Fruit fly (Drosophila melanogaster) whole organism, embryonic: ENCODE measurements around the gene gammaCOP.

Experiments used
- Blimp-1 ChIP-seq: fragments of 200-800 bp; sonication (Bioruptor generic); optimal IDR thresholded peaks from 3 replicates; lab custom pipeline; 2018; ENCODE audit warnings: missing biosample characterization, missing genetic modification characterization, mild to moderate bottlenecking, moderate library complexity, missing genetic modification reagents
- BtbVII ChIP-seq: fragments of 200-800 bp; sonication (Bioruptor generic); optimal IDR thresholded peaks from 3 replicates; lab custom pipeline; 2017; ENCODE audit warnings: missing biosample characterization, mild to moderate bottlenecking, missing genetic modification characterization
- C15 ChIP-seq: fragments of 200-800 bp; sonication (Bioruptor generic); IDR thresholded peaks from 3 replicates; pipeline ENCODE4 v1.3.6; 2022; ENCODE audit warnings: missing biosample characterization, missing genetic modification characterization
- CG11085 ChIP-seq: fragments of 200-800 bp; sonication (Bioruptor generic); IDR thresholded peaks from 2 replicates; pipeline ENCODE4 v1.3.6; 2022; ENCODE audit warnings: missing biosample characterization, missing genetic modification characterization
- CG11695 ChIP-seq: fragments of 200-800 bp; sonication (Bioruptor generic); IDR thresholded peaks from 3 replicates; pipeline ENCODE4 v1.3.6; 2022; ENCODE audit warnings: missing biosample characterization, missing genetic modification characterization
- CG11696 ChIP-seq: fragments of 200-800 bp; sonication (Bioruptor generic); IDR thresholded peaks from 2 replicates; pipeline ENCODE4 v1.3.6; 2022; ENCODE audit warnings: missing biosample characterization, missing genetic modification characterization
- CG15011 ChIP-seq: fragments of 200-800 bp; sonication (Bioruptor generic); optimal IDR thresholded peaks from 3 replicates; lab custom pipeline; 2018; ENCODE audit warnings: missing biosample characterization, mild to moderate bottlenecking, missing genetic modification characterization
- CG15269 ChIP-seq: fragments of 200-800 bp; sonication (Bioruptor generic); optimal IDR thresholded peaks from 2 replicates; lab custom pipeline; 2018; ENCODE audit warnings: missing biosample characterization, mild to moderate bottlenecking, missing genetic modification characterization, moderate library complexity
- CG15479 ChIP-seq: fragments of 200-800 bp; sonication (Bioruptor generic); optimal IDR thresholded peaks from 3 replicates; lab custom pipeline; 2019; ENCODE audit warnings: missing biosample characterization, mild to moderate bottlenecking, missing genetic modification characterization, moderate library complexity
- CG15601 ChIP-seq: fragments of 200-800 bp; sonication (Bioruptor generic); optimal IDR thresholded peaks from 3 replicates; lab custom pipeline; 2019; ENCODE audit warnings: missing biosample characterization, mild to moderate bottlenecking, missing genetic modification characterization, moderate library complexity
- CG17361 ChIP-seq: fragments of 200-800 bp; sonication (Bioruptor generic); IDR thresholded peaks from 3 replicates; pipeline ENCODE4 v1.3.6; 2022; ENCODE audit warnings: missing biosample characterization, missing genetic modification characterization
- CG18764 ChIP-seq: fragments of 200-800 bp; sonication (Bioruptor generic); optimal IDR thresholded peaks from 3 replicates; lab custom pipeline; 2016; ENCODE audit warnings: missing biosample characterization, missing genetic modification characterization
- CG2199 ChIP-seq: fragments of 200-800 bp; sonication (Bioruptor generic); IDR thresholded peaks from 3 replicates; pipeline ENCODE4 v1.3.6; 2022; ENCODE audit warnings: missing biosample characterization, missing genetic modification characterization
- CG31365 ChIP-seq: fragments of 200-800 bp; sonication (Bioruptor generic); optimal IDR thresholded peaks from 2 replicates; lab custom pipeline; 2018; ENCODE audit warnings: missing biosample characterization, mild to moderate bottlenecking, missing genetic modification characterization
- CG3407 ChIP-seq: fragments of 200-800 bp; sonication (Bioruptor generic); optimal IDR thresholded peaks from 2 replicates; lab custom pipeline; 2018; ENCODE audit warnings: missing biosample characterization, mild to moderate bottlenecking, missing genetic modification characterization
- CG6791 ChIP-seq: fragments of 200-800 bp; sonication (Bioruptor generic); IDR thresholded peaks from 3 replicates; pipeline ENCODE4 v1.3.6; 2022; ENCODE audit warnings: missing biosample characterization, missing genetic modification characterization; ENCODE audit not compliant: partially characterized antibody
- CG6813 ChIP-seq: fragments of 200-800 bp; sonication (Bioruptor generic); optimal IDR thresholded peaks from 2 replicates; lab custom pipeline; 2017; ENCODE audit warnings: missing biosample characterization, missing genetic modification characterization, mild to moderate bottlenecking, moderate library complexity, missing genetic modification reagents
- CG7372 ChIP-seq: fragments of 200-800 bp; sonication (Bioruptor generic); IDR thresholded peaks from 2 replicates; pipeline ENCODE4 v1.3.6; 2022; ENCODE audit warnings: missing biosample characterization, missing genetic modification characterization
- CG8944 ChIP-seq: fragments of 200-800 bp; sonication (Bioruptor generic); optimal IDR thresholded peaks from 3 replicates; lab custom pipeline; 2016; ENCODE audit warnings: missing biosample characterization, missing genetic modification characterization
- Camta ChIP-seq: fragments of 200-800 bp; sonication (Bioruptor generic); optimal IDR thresholded peaks from 2 replicates; lab custom pipeline; 2016; ENCODE audit warnings: missing biosample characterization, missing genetic modification characterization
- Doc2 ChIP-seq: fragments of 200-800 bp; sonication (Bioruptor generic); IDR thresholded peaks from 2 replicates; pipeline ENCODE4 v1.3.6; 2022; ENCODE audit warnings: missing biosample characterization, missing genetic modification characterization
- Dp ChIP-seq: fragments of 200-800 bp; sonication (Bioruptor generic); optimal IDR thresholded peaks from 2 replicates; lab custom pipeline; 2018; ENCODE audit warnings: missing biosample characterization, mild to moderate bottlenecking, missing genetic modification characterization, moderate library complexity
- HmgZ ChIP-seq: fragments of 200-800 bp; sonication (Bioruptor generic); optimal IDR thresholded peaks from 2 replicates; lab custom pipeline; 2018; ENCODE audit warnings: missing biosample characterization, mild to moderate bottlenecking, missing genetic modification characterization
- Hr78 ChIP-seq, 2 experiments: fragments of 200-800 bp in 1 of 2; fragments of >200 bp in 1 of 2; sonication (Bioruptor generic) in 1 of 2; optimal IDR thresholded peaks; 2 replicates each; lab custom pipeline; 2017 to 2019; ENCODE audit warnings: missing biosample characterization in 2 of 2, missing genetic modification characterization in 2 of 2, mild to moderate bottlenecking in 1 of 2, moderate library complexity in 1 of 2
- Med ChIP-seq: fragments of 200-800 bp; sonication (Bioruptor generic); peaks from one replicate; lab custom pipeline; 2016; ENCODE audit warnings: missing biosample characterization, missing genetic modification characterization, mild to moderate bottlenecking, inconsistent platforms, moderate library complexity
- Pdp1 ChIP-seq, 2 experiments: fragments of 200-800 bp; sonication (Bioruptor generic); optimal IDR thresholded peaks; 3 replicates each; lab custom pipeline; 2016; ENCODE audit warnings: missing biosample characterization in 2 of 2, missing genetic modification characterization in 2 of 2, mild to moderate bottlenecking in 1 of 2, moderate library complexity in 1 of 2
- Trl ChIP-seq, 3 experiments: fragments of >200 bp in 2 of 3; fragments of 200-800 bp in 1 of 3; sonication (Bioruptor generic) in 1 of 3; optimal IDR thresholded peaks; 2 replicates in 1 of 3; 3 replicates in 2 of 3; lab custom pipeline; 2016 to 2017; ENCODE audit warnings: missing biosample characterization in 1 of 3, missing genetic modification characterization in 1 of 3
- ac ChIP-seq: fragments of 200-800 bp; sonication (Bioruptor generic); optimal IDR thresholded peaks from 3 replicates; lab custom pipeline; 2017; ENCODE audit warnings: missing biosample characterization, mild to moderate bottlenecking, missing genetic modification characterization
- chm ChIP-seq: fragments of 200-800 bp; sonication (Bioruptor generic); IDR thresholded peaks from 2 replicates; pipeline ENCODE4 v1.3.6; 2022; ENCODE audit warnings: missing biosample characterization, missing genetic modification characterization
- da ChIP-seq: fragments of 200-800 bp; sonication (Bioruptor generic); optimal IDR thresholded peaks from 2 replicates; lab custom pipeline; 2016; ENCODE audit warnings: missing biosample characterization, missing genetic modification characterization
- dysf ChIP-seq: fragments of 200-800 bp; sonication (Bioruptor generic); IDR thresholded peaks from 3 replicates; pipeline ENCODE4 v1.3.6; 2022; ENCODE audit warnings: missing biosample characterization, missing genetic modification characterization
- exex ChIP-seq: fragments of 200-800 bp; sonication (Bioruptor generic); optimal IDR thresholded peaks from 4 replicates; lab custom pipeline; 2018; ENCODE audit warnings: missing biosample characterization, mild to moderate bottlenecking, missing genetic modification characterization, moderate library complexity
- gfzf ChIP-seq: fragments of 200-800 bp; sonication (Bioruptor generic); optimal IDR thresholded peaks from 2 replicates; lab custom pipeline; 2016; ENCODE audit warnings: missing biosample characterization, mild to moderate bottlenecking, missing genetic modification characterization, moderate library complexity
- grn ChIP-seq: fragments of 200-800 bp; sonication (Bioruptor generic); optimal IDR thresholded peaks from 3 replicates; lab custom pipeline; 2017; ENCODE audit warnings: missing biosample characterization, missing genetic modification characterization
- gsb-n ChIP-seq: fragments of 200-800 bp; sonication (Bioruptor generic); optimal IDR thresholded peaks from 3 replicates; lab custom pipeline; 2018; ENCODE audit warnings: missing biosample characterization, mild to moderate bottlenecking, missing genetic modification characterization
- gt ChIP-seq: fragments of 200-800 bp; sonication (Bioruptor generic); IDR thresholded peaks from 2 replicates; pipeline ENCODE4 v1.3.6; 2022; ENCODE audit warnings: missing biosample characterization, missing genetic modification characterization
- kah ChIP-seq: fragments of 200-800 bp; sonication (Bioruptor generic); optimal IDR thresholded peaks from 2 replicates; lab custom pipeline; 2018; ENCODE audit warnings: missing biosample characterization, mild to moderate bottlenecking, missing genetic modification characterization
- klu ChIP-seq: fragments of 200-800 bp; sonication (Bioruptor generic); IDR thresholded peaks from 2 replicates; pipeline ENCODE4 v1.3.6; 2022; ENCODE audit warnings: missing biosample characterization, missing genetic modification characterization
- lab ChIP-seq: fragments of 200-800 bp; sonication (Bioruptor generic); optimal IDR thresholded peaks from 3 replicates; lab custom pipeline; 2017; ENCODE audit warnings: missing biosample characterization, missing genetic modification characterization, mild to moderate bottlenecking, moderate library complexity, missing genetic modification reagents
- oc ChIP-seq: fragments of 200-800 bp; sonication (Bioruptor generic); optimal IDR thresholded peaks from 2 replicates; lab custom pipeline; 2018; ENCODE audit warnings: missing biosample characterization, mild to moderate bottlenecking, missing genetic modification characterization, moderate library complexity
- otp ChIP-seq: fragments of 200-800 bp; sonication (Bioruptor generic); IDR thresholded peaks from 3 replicates; pipeline ENCODE4, ENCODE4 v1.3.6; 2022; ENCODE audit warnings: missing biosample characterization, missing genetic modification characterization
- pfk ChIP-seq: fragments of 200-800 bp; sonication (Bioruptor generic); optimal IDR thresholded peaks from 2 replicates; lab custom pipeline; 2018; ENCODE audit warnings: missing biosample characterization, mild to moderate bottlenecking, missing genetic modification characterization, moderate library complexity
- pros ChIP-seq: fragments of 200-800 bp; sonication (Bioruptor generic); optimal IDR thresholded peaks from 3 replicates; lab custom pipeline; 2019; ENCODE audit warnings: missing biosample characterization, mild to moderate bottlenecking, missing genetic modification characterization, moderate library complexity
- sd ChIP-seq: fragments of 200-800 bp; sonication (Bioruptor generic); optimal IDR thresholded peaks from 3 replicates; lab custom pipeline; 2018; ENCODE audit warnings: missing biosample characterization, mild to moderate bottlenecking, missing genetic modification characterization, moderate library complexity
- sens ChIP-seq: fragments of 200-800 bp; sonication (Bioruptor generic); peaks from one replicate; lab custom pipeline; 2016; ENCODE audit warnings: missing biosample characterization, missing genetic modification characterization
- sqz ChIP-seq: fragments of 200-800 bp; sonication (Bioruptor generic); optimal IDR thresholded peaks from 3 replicates; lab custom pipeline; 2018; ENCODE audit warnings: missing biosample characterization, mild to moderate bottlenecking, missing genetic modification characterization

gammaCOP gene

DNA sequence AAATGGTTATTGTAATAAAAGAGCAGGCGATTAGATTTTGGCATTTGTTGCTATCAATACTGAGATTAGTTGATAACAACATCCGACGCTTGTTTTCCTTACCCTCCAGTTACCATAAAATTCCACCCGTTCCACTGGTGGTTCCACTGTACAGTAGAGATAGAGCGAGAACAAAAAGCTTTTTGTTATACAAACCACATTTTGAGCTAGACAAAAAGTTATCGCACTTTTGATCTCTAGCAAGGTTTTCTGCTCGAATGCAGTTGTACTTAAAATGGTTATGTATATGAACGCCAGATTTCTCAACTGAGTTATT lies 33.1 kb downstream of the gammaCOP start (continued):
- TF ChIP-seq exex (tag; lab: Kevin White, UChicago) = peak; percentile 8
- peak; percentile 14 for TF ChIP-seq CG15269 (tag; lab: Kevin White, UChicago)
- TF ChIP-seq dysf = 0 out of 3 replicates have a peak, but pooled peaks have one; percentile 13
- no peak for TF ChIP-seq Dp (GFP tag; lab: Kevin White, UChicago)
- TF ChIP-seq Pdp1 (GFP tag; optimal IDR thresholded peaks at IDR 0.05; lab: Kevin White, UChicago) = peak in 1 of 2 experiments; percentile 78
- no peak for TF ChIP-seq CG6813 (GFP tag; lab: Kevin White, UChicago)
- 0 out of 3 replicates have a peak, but pooled peaks have one; percentile 27 for TF ChIP-seq CG2199 (GFP tag; lab: Robert Waterston, UW)
- TF ChIP-seq HmgZ = peak; percentile 12
- TF ChIP-seq CG18764 (GFP tag; lab: Kevin White, UChicago) = no peak
- TF ChIP-seq oc = no peak
- no peak for TF ChIP-seq CG11085 (GFP tag; lab: Robert Waterston, UW)
- no peak for TF ChIP-seq otp
- TF ChIP-seq gsb-n (tag; lab: Kevin White, UChicago) = no peak

DNA sequence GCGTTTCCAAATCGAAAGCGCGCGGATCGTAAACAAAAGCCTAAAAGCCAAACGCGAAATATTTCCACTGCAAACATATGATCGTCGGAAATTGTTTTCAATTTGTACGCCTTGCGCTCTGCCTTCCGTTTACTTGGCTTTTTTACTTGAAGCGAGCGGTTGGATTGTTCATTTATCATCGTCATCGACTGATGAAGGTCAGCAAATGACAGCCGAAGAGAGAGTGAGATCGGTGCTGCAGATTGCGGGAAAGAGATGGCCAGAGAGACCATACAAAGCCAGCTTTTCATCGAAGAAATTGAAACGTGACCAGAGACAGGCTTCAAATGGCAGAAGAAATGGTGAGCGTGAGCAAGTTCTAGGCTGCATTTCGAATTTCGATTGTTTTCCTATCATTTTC lies 33.8 kb downstream of the gammaCOP start:
- TF ChIP-seq da (GFP tag; lab: Kevin White, UChicago) = no peak
- TF ChIP-seq CG15011 (GFP tag; lab: Kevin White, UChicago) = no peak
- TF ChIP-seq Blimp-1 = peak; percentile 58
- no peak for TF ChIP-seq Camta
- TF ChIP-seq Doc2 (GFP tag; lab: Robert Waterston, UW) = no peak
- no peak for TF ChIP-seq CG8944 (GFP tag; lab: Kevin White, UChicago)
- no peak for TF ChIP-seq CG11695
- TF ChIP-seq CG2199 (GFP tag; lab: Robert Waterston, UW) = no peak
- peak; percentile 70 for TF ChIP-seq grn (GFP tag; lab: Kevin White, UChicago)
- no peak for TF ChIP-seq C15
- no peak for TF ChIP-seq gfzf (GFP tag; lab: Kevin White, UChicago)
- TF ChIP-seq CG31365 (tag; lab: Kevin White, UChicago) = no peak
- no peak for TF ChIP-seq CG15601 (tag; lab: Kevin White, UChicago)
- no peak for TF ChIP-seq lab (GFP tag; lab: Kevin White, UChicago)
- TF ChIP-seq CG17361 (GFP tag; lab: Robert Waterston, UW) = no peak
- no peak for TF ChIP-seq CG3407 (GFP tag; lab: Kevin White, UChicago)
- TF ChIP-seq, all 482 proteins: peak for 2

DNA sequence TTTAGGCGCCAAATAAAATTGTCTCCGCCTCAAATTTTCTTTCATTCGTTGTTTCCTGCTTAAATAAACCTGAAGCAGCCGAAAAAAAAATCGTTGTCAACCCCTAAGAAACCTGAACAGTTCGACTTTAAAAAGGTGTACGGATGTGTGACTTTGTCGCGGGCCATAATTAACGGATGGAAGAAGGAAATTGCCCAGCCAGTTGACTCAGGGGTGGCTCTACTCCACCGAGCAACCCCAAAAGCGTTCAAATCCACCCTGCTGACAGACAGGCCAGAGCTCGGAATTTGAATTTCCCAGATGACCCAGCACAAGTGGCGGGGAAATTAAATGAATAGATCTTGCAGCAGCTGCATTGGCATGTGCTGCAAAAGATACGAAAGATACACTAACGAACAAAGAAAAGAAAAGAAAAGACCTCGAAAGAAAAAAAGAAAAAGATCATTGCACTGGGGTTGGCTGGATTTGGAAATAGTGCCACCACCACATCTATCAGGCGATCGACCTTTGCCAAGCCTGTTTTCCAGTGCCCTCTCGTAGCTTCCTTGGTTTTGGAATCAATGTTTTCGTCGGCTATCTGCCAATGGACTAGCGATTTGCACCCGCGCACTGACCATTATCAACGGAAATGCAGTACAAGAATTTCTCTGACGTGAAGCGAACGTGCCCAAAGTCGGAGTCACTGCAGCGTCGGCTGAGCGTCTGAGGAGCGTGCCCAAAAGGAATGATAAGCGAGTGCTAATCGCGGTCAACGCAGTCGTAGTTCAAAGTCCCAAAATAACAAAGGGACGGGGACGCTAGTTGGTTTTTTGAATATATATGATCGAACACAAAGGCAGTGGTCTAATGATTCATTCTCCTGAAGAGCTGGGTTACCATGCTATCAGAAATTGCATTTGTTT lies 34.5 kb downstream of the gammaCOP start:
- TF ChIP-seq BtbVII (GFP tag; lab: Kevin White, UChicago) = no peak
- TF ChIP-seq klu (GFP tag; lab: Robert Waterston, UW) = no peak
- peak; percentile 30 for TF ChIP-seq pfk
- no peak for TF ChIP-seq Trl (optimal IDR thresholded peaks at IDR 0.05; lab: Kevin White, UChicago)
- no peak for TF ChIP-seq Trl (GFP tag; optimal IDR thresholded peaks at IDR 0.05; lab: Kevin White, UChicago)
- peak; percentile 6 for TF ChIP-seq Med (GFP tag; lab: Kevin White, UChicago)
- peak; percentile 93 for TF ChIP-seq CG15479
- TF ChIP-seq kah (GFP tag; lab: Kevin White, UChicago) = peak; percentile 4
- TF ChIP-seq chm (GFP tag; lab: Robert Waterston, UW) = peak; percentile 16; the same call in 1 of the 2 replicates
- TF ChIP-seq gfzf (GFP tag; lab: Kevin White, UChicago) = peak; percentile 8
- TF ChIP-seq sens (GFP tag; lab: Kevin White, UChicago) = peak; percentile 40
- TF ChIP-seq CG6791 (GFP tag; lab: Robert Waterston, UW) = 0 out of 3 replicates have a peak, but pooled peaks have one; percentile 4
- TF ChIP-seq CG7372 (GFP tag; lab: Robert Waterston, UW) = no peak
- TF ChIP-seq pros (GFP tag; lab: Kevin White, UChicago) = peak; percentile 93
- no peak for TF ChIP-seq CG11696 (GFP tag; lab: Robert Waterston, UW)
- TF ChIP-seq gt (GFP tag; lab: Robert Waterston, UW) = 0 out of 2 replicates have a peak, but pooled peaks have one; percentile 8
- TF ChIP-seq ac (GFP tag; lab: Kevin White, UChicago) = peak; percentile 57
- TF ChIP-seq Hr78 (GFP tag; optimal IDR thresholded peaks at IDR 0.05; lab: Kevin White, UChicago) = peak in 1 of 2 experiments; percentile 32
- peak; percentile 26 for TF ChIP-seq sqz (GFP tag; lab: Kevin White, UChicago)
- TF ChIP-seq sd (tag; lab: Kevin White, UChicago) = peak; percentile 5
